Worm (Caenorhabditis elegans) whole organism, L2 larva: ENCODE results near the gene F42A10.6.

Source experiments
- C34F6.9 ChIP-seq: fragments of 150-350 bp; optimal IDR thresholded peaks from 2 replicates; lab custom pipeline; 2014; ENCODE audit warnings: missing biosample characterization, missing genetic modification characterization
- F13H6.1 ChIP-seq: sonication (generic microtip); optimal IDR thresholded peaks from 2 replicates; lab custom pipeline; 2016; ENCODE audit warnings: missing genetic modification characterization, missing compliant biosample characterization
- R02D3.7 ChIP-seq: fragments of 150-350 bp; optimal IDR thresholded peaks from 2 replicates; lab custom pipeline; 2014; ENCODE audit warnings: missing biosample characterization, missing genetic modification characterization
- ZK546.5 ChIP-seq: sonication (generic microtip); optimal IDR thresholded peaks from 2 replicates; lab custom pipeline; 2017; ENCODE audit warnings: missing biosample characterization, missing genetic modification characterization
- alr-1 ChIP-seq: fragments of 150-350 bp; optimal IDR thresholded peaks from 2 replicates; lab custom pipeline; 2014; ENCODE audit warnings: missing biosample characterization, missing genetic modification characterization
- aly-2 ChIP-seq: fragments of 150-350 bp; optimal IDR thresholded peaks from 2 replicates; lab custom pipeline; 2014; ENCODE audit warnings: missing biosample characterization, missing genetic modification characterization
- ama-1 ChIP-seq: fragments of 150-350 bp; optimal IDR thresholded peaks from 2 replicates; lab custom pipeline; 2018; ENCODE audit warnings: inconsistent platforms
- blmp-1 ChIP-seq: sonication (generic microtip); optimal IDR thresholded peaks from 2 replicates; lab custom pipeline; 2017; ENCODE audit warnings: missing genetic modification characterization, mild to moderate bottlenecking, missing compliant biosample characterization, antibody characterized with exemption, moderate library complexity; ENCODE audit not compliant: insufficient read depth
- ceh-16 ChIP-seq: fragments of 150-350 bp; optimal IDR thresholded peaks from 2 replicates; lab custom pipeline; 2014; ENCODE audit warnings: missing biosample characterization, missing genetic modification characterization
- crh-2 ChIP-seq: sonication (generic microtip); optimal IDR thresholded peaks from 2 replicates; lab custom pipeline; 2017; ENCODE audit warnings: missing biosample characterization, missing genetic modification characterization
- dmd-4 ChIP-seq: sonication (generic microtip); optimal IDR thresholded peaks from 2 replicates; lab custom pipeline; 2017; ENCODE audit warnings: missing biosample characterization, missing genetic modification characterization
- egl-27 ChIP-seq: sonication (generic microtip); optimal IDR thresholded peaks from 3 replicates; lab custom pipeline; 2017; ENCODE audit warnings: missing biosample characterization, missing genetic modification reagents, missing genetic modification characterization
- elt-1 ChIP-seq: fragments of 150-350 bp; optimal IDR thresholded peaks from 2 replicates; lab custom pipeline; 2014; ENCODE audit warnings: missing biosample characterization, missing genetic modification characterization
- gmeb-1 ChIP-seq: fragments of 150-350 bp; optimal IDR thresholded peaks from 2 replicates; lab custom pipeline; 2014; ENCODE audit warnings: missing biosample characterization, missing genetic modification characterization
- lin-11 ChIP-seq: fragments of 150-350 bp; sonication (generic microtip); optimal IDR thresholded peaks from 2 replicates; lab custom pipeline; 2014; ENCODE audit warnings: missing biosample characterization, missing genetic modification characterization, inconsistent platforms, mixed read lengths
- lin-13 ChIP-seq: fragments of 150-350 bp; optimal IDR thresholded peaks from 2 replicates; lab custom pipeline; 2014; ENCODE audit warnings: missing biosample characterization, missing genetic modification reagents, missing genetic modification characterization
- lin-39 ChIP-seq: fragments of 150-350 bp; optimal IDR thresholded peaks from 2 replicates; lab custom pipeline; 2014; ENCODE audit warnings: missing biosample characterization, missing genetic modification reagents, missing genetic modification characterization
- lsy-2 ChIP-seq, 2 experiments: fragments of 150-350 bp in 1 of 2; sonication (generic microtip) in 1 of 2; optimal IDR thresholded peaks; 2 replicates each; lab custom pipeline; 2014 to 2017; ENCODE audit warnings: missing biosample characterization in 2 of 2, missing genetic modification characterization in 2 of 2
- mab-5 ChIP-seq: fragments of 150-350 bp; optimal IDR thresholded peaks from 2 replicates; lab custom pipeline; 2014; ENCODE audit warnings: missing biosample characterization, missing genetic modification characterization
- mbf-1 ChIP-seq: sonication (generic microtip); optimal IDR thresholded peaks from 2 replicates; lab custom pipeline; 2017; ENCODE audit warnings: missing biosample characterization, missing genetic modification characterization
- nhr-10 ChIP-seq: sonication (generic microtip); optimal IDR thresholded peaks from 2 replicates; lab custom pipeline; 2017; ENCODE audit warnings: missing biosample characterization, missing genetic modification characterization
- nhr-11 ChIP-seq: fragments of 150-350 bp; optimal IDR thresholded peaks from 2 replicates; lab custom pipeline; 2014; ENCODE audit warnings: missing biosample characterization, missing genetic modification characterization
- nhr-12 ChIP-seq: fragments of 150-350 bp; optimal IDR thresholded peaks from 2 replicates; lab custom pipeline; 2014; ENCODE audit warnings: missing biosample characterization, missing genetic modification characterization
- nhr-129 ChIP-seq: fragments of 150-350 bp; optimal IDR thresholded peaks from 2 replicates; lab custom pipeline; 2014; ENCODE audit warnings: missing biosample characterization, missing genetic modification characterization
- nhr-21 ChIP-seq: fragments of 150-350 bp; optimal IDR thresholded peaks from 2 replicates; lab custom pipeline; 2014; ENCODE audit warnings: missing biosample characterization, missing genetic modification characterization
- nhr-23 ChIP-seq: fragments of 150-350 bp; optimal IDR thresholded peaks from 2 replicates; lab custom pipeline; 2014; ENCODE audit warnings: missing biosample characterization, missing genetic modification reagents, missing genetic modification characterization
- nhr-237 ChIP-seq: fragments of 150-350 bp; optimal IDR thresholded peaks from 2 replicates; lab custom pipeline; 2014; ENCODE audit warnings: missing biosample characterization, missing genetic modification characterization
- nhr-6 ChIP-seq: fragments of 150-350 bp; optimal IDR thresholded peaks from 2 replicates; lab custom pipeline; 2014; ENCODE audit warnings: missing biosample characterization, missing genetic modification characterization
- nhr-77 ChIP-seq: fragments of 150-350 bp; optimal IDR thresholded peaks from 2 replicates; lab custom pipeline; 2014; ENCODE audit warnings: missing biosample characterization, missing genetic modification characterization
- skn-1 ChIP-seq: sonication (generic microtip); optimal IDR thresholded peaks from 2 replicates; lab custom pipeline; 2017; ENCODE audit warnings: missing biosample characterization, missing genetic modification characterization
- sma-3 ChIP-seq: sonication (generic microtip); optimal IDR thresholded peaks from 2 replicates; lab custom pipeline; 2016; ENCODE audit warnings: missing genetic modification reagents, missing genetic modification characterization, missing compliant biosample characterization
- sma-9 ChIP-seq, 2 experiments: fragments of 150-350 bp in 1 of 2; sonication (generic microtip) in 1 of 2; optimal IDR thresholded peaks; 2 replicates each; lab custom pipeline; 2014 to 2016; ENCODE audit warnings: missing genetic modification characterization in 2 of 2, mild to moderate bottlenecking in 1 of 2, missing biosample characterization in 1 of 2, missing compliant biosample characterization in 1 of 2, missing genetic modification reagents in 1 of 2, moderate library complexity in 1 of 2
- snpc-4 ChIP-seq: fragments of 150-350 bp; optimal IDR thresholded peaks from 2 replicates; lab custom pipeline; 2014; ENCODE audit warnings: missing biosample characterization, missing genetic modification characterization
- unc-39 ChIP-seq: fragments of 150-350 bp; optimal IDR thresholded peaks from 2 replicates; lab custom pipeline; 2014; ENCODE audit warnings: missing biosample characterization, missing genetic modification characterization
- unc-55 ChIP-seq: fragments of 150-350 bp; sonication (generic microtip); optimal IDR thresholded peaks from 3 replicates; lab custom pipeline; 2014; ENCODE audit warnings: missing biosample characterization, missing genetic modification reagents, missing genetic modification characterization
- unc-62 ChIP-seq: fragments of 150-350 bp; optimal IDR thresholded peaks from 2 replicates; lab custom pipeline; 2014; ENCODE audit warnings: missing biosample characterization, missing genetic modification reagents, missing genetic modification characterization
- zag-1 ChIP-seq: fragments of 150-350 bp; optimal IDR thresholded peaks from 2 replicates; lab custom pipeline; 2014; ENCODE audit warnings: missing biosample characterization, missing genetic modification characterization
- ztf-1 ChIP-seq: fragments of 200-800 bp; sonication (Bioruptor generic); conservative IDR thresholded peaks from 2 replicates; pipeline ENCODE4 v1.3.6; 2022; ENCODE audit warnings: missing genetic modification characterization, missing compliant biosample characterization
- ztf-11 ChIP-seq: sonication (generic microtip); optimal IDR thresholded peaks from 2 replicates; lab custom pipeline; 2017; ENCODE audit warnings: missing biosample characterization, missing genetic modification characterization

Gene F42A10.6

DNA sequence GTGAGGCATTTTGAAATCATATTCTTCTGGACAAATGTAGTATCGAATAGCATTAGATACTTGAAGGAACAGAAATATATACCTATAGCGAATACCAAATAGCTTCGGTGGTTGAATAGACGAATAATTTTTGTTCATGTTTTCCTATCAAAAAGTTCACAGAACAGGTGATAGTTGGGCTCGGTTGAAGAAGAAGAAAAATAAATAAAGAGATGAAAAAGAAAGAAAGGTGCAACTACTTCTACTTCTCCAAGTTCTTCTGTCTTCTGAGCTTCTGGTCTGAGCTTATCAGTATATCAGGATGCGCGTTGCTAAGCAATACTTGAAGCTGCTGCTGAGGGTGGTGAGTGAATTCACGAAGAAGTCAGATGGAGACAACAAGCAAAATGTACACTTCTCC lies 37.3 kb upstream of the F42A10.6 start, which contains the start of gene C23G10.10:
Gene C23G10.10, minus strand, starts transcription at position 101 of the 400 bp plus-strand sequence.
- TF ChIP-seq gmeb-1 (tag; lab: Kevin White, UChicago) = no peak
- no peak for TF ChIP-seq nhr-11 (tag; lab: Kevin White, UChicago)
- no peak for TF ChIP-seq egl-27 (tag; lab: Kevin White, UChicago)
- no peak for TF ChIP-seq crh-2
- TF ChIP-seq alr-1 (tag; lab: Kevin White, UChicago) = no peak
- TF ChIP-seq ceh-16 (tag; lab: Kevin White, UChicago) = no peak
- TF ChIP-seq snpc-4 = no peak
- no peak for TF ChIP-seq ztf-11 (tag; lab: Kevin White, UChicago)
- no peak for TF ChIP-seq nhr-237 (tag; lab: Kevin White, UChicago)
- no peak for TF ChIP-seq unc-62 (GFP tag; lab: Kevin White, UChicago)
- no peak for TF ChIP-seq F13H6.1
- no peak for TF ChIP-seq nhr-6 (tag; lab: Kevin White, UChicago)
- no peak for TF ChIP-seq sma-3 (GFP tag; lab: Kevin White, UChicago)
- no peak for TF ChIP-seq ZK546.5 (tag; lab: Kevin White, UChicago)

DNA sequence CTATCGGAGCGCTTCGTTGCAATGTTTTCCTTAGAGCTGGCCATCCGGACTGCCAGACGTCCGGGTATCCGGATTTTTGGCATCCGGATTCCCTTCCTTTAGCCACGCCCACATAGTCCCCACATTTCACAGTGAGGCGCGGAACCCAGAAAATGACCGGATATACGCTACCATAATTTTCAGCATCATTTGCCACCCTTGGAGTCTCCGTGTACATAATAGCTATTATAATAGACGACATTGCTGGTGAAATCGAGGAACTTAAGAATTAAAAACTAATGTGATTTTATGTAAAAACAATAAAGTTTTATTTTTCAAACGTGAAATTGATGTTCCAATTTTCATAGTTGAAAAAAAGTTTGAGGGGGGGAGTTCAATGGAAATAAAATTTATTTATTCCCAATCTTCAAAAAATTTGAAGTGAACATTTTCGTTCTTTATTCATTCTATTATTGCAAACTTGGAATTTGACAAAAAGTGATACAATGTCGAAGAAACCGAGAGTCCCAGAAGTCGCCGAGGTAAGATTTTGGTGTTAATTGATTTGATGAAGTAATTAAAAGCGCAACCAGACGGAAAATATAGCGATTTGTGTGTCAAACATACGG lies 33.7 kb upstream of the F42A10.6 start:
- TF ChIP-seq nhr-129 (tag; lab: Kevin White, UChicago) (no peak), snpc-4 (peak; percentile 8)

- no peak for TF ChIP-seq unc-55 (GFP tag; lab: Kevin White, UChicago)
- TF ChIP-seq nhr-11 (tag; lab: Kevin White, UChicago) = no peak
- TF ChIP-seq nhr-10 (tag; lab: Kevin White, UChicago) = no peak
- TF ChIP-seq skn-1 = no peak
- no peak for TF ChIP-seq zag-1 (tag; lab: Kevin White, UChicago)
- no peak for TF ChIP-seq egl-27 (tag; lab: Kevin White, UChicago)
- no peak for TF ChIP-seq unc-39 (tag; lab: Kevin White, UChicago)
- TF ChIP-seq elt-1 (tag; lab: Kevin White, UChicago) = no peak
- no peak for TF ChIP-seq mbf-1 (tag; lab: Kevin White, UChicago)
- TF ChIP-seq lin-11 = no peak
- no peak for TF ChIP-seq mab-5
- TF ChIP-seq dmd-4 = no peak
- TF ChIP-seq crh-2 = no peak
- TF ChIP-seq R02D3.7 (tag; lab: Kevin White, UChicago) = no peak
- TF ChIP-seq sma-3 (GFP tag; lab: Kevin White, UChicago) = no peak
- no peak for TF ChIP-seq ZK546.5 (tag; lab: Kevin White, UChicago)
Observed at ce11 chrIII:6208984-6209383, 32.3 kb upstream of the F42A10.6 start, which contains the start of gene C23G10.1. Gene C23G10.1, plus strand, starts transcription at chrIII:6209284.

- no peak for TF ChIP-seq dmd-4
- TF ChIP-seq aly-2 (tag; lab: Kevin White, UChicago) = no peak
- no peak for TF ChIP-seq skn-1
Observed at ce11 chrIII:6207881-6208280, 31.2 kb upstream of the F42A10.6 start, which contains the start of gene C23G10.2. Gene C23G10.2, plus strand, starts transcription at chrIII:6208064.

- no peak for TF ChIP-seq aly-2 (tag; lab: Kevin White, UChicago)
- no peak for TF ChIP-seq R02D3.7 (tag; lab: Kevin White, UChicago)
- no peak for TF ChIP-seq gmeb-1 (tag; lab: Kevin White, UChicago)
- no peak for TF ChIP-seq nhr-21
- TF ChIP-seq nhr-12 (tag; lab: Kevin White, UChicago) = no peak
- TF ChIP-seq blmp-1 (tag; lab: Kevin White, UChicago) = no peak
- TF ChIP-seq sma-3 (GFP tag; lab: Kevin White, UChicago) = no peak
Observed at ce11 chrIII:6207046-6207445, 30.4 kb upstream of the F42A10.6 start.

- TF ChIP-seq lin-13 (GFP tag; lab: Kevin White, UChicago) = peak; percentile 81
- TF ChIP-seq blmp-1 (tag; lab: Kevin White, UChicago) = peak; percentile 8
- TF ChIP-seq sma-3 (GFP tag; lab: Kevin White, UChicago) = peak; percentile 52
- peak; percentile 64 for TF ChIP-seq F13H6.1
- no peak for TF ChIP-seq ztf-1 (GFP tag; lab: Robert Waterston, UW)
- TF ChIP-seq nhr-77 (tag; lab: Kevin White, UChicago) = no peak
- TF ChIP-seq unc-39 (tag; lab: Kevin White, UChicago) = no peak
- no peak for TF ChIP-seq ama-1
- peak; percentile 90 for TF ChIP-seq C34F6.9 (tag; lab: Kevin White, UChicago)
- TF ChIP-seq elt-1 (tag; lab: Kevin White, UChicago) = no peak
- TF ChIP-seq sma-9 (GFP tag; optimal IDR thresholded peaks at IDR 0.05; lab: Kevin White, UChicago) = peak; percentile 55
- no peak for TF ChIP-seq sma-9 (tag; optimal IDR thresholded peaks at IDR 0.05; lab: Kevin White, UChicago)
- TF ChIP-seq zag-1 (tag; lab: Kevin White, UChicago) = peak; percentile 10
- TF ChIP-seq lsy-2 (tag; optimal IDR thresholded peaks at IDR 0.05; lab: Kevin White, UChicago) = peak; percentile 68 to 92
- peak; percentile 40 for TF ChIP-seq ZK546.5 (tag; lab: Kevin White, UChicago)
- peak; percentile 78 for TF ChIP-seq gmeb-1 (tag; lab: Kevin White, UChicago)
- TF ChIP-seq unc-55 (GFP tag; lab: Kevin White, UChicago) = peak; percentile 93
- TF ChIP-seq nhr-23 (tag; lab: Kevin White, UChicago) = no peak
- TF ChIP-seq dmd-4 = no peak
- TF ChIP-seq snpc-4 = peak; percentile 63
- TF ChIP-seq lin-39 = no peak
- TF ChIP-seq nhr-6 (tag; lab: Kevin White, UChicago) = no peak
Observed at ce11 chrIII:6206161-6206853, 29.6 kb upstream of the F42A10.6 start, which contains the start of the genes sna-3 and rps-3. Gene sna-3, minus strand, starts transcription at chrIII:6206211. Gene rps-3, plus strand, starts transcription at chrIII:6206803.
